Worm (Caenorhabditis elegans): Measurements from ENCODE around the gene B0554.1.

The B0554.1 gene

DNA sequence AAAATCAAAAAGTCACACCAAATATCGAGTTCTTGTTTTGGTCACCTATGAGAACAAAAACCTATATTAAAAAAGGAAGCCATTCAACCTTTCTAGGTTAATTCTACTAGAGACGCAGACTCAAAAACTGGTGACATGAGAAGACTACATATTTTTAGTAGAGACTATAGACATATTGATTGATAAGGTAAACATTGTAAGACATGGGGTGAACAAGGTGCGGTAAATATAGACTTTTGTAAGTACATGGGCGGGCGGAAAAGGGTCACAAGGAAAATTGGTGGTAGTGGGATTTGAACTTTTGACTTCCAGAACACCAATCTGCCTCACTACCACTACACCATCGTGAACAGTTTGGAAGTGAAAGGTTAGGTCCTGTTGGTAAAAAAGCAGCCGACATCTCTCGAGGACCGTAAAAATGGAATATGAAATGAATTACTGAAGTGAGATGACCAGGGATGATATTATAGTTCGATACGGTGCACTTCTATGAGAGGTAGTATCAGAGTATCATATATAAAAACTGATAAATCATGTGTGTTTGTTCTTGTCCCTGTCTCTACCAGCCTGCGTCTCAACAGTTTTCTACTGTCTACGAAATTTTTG is 46.2 kb downstream of the B0554.1 start, which contains the start of gene nhr-212:
nhr-212 (plus strand) TSS at position 573 of the 606 bp plus-strand sequence.
- TF ChIP-seq ztf-29 (GFP tag; IDR thresholded peaks at IDR 0.05) (no peak), ref-1 (GFP tag; conservative IDR thresholded peaks at IDR 0.05) (no peak), T22C8.4 (GFP tag; IDR thresholded peaks at IDR 0.05) (no peak), cog-1 (tag; optimal IDR thresholded peaks at IDR 0.05) (no peak), ztf-23 (GFP tag; IDR thresholded peaks at IDR 0.05) (no peak), klf-2 (GFP tag; conservative IDR thresholded peaks at IDR 0.05) (no peak), tab-1 (GFP tag; IDR thresholded peaks at IDR 0.05) (no peak), flt-1 (GFP tag; IDR thresholded peaks at IDR 0.05) (no peak), med-1 (GFP tag; optimal IDR thresholded peaks at IDR 0.05; ENCODE audit: insufficient read depth) (no peak)

DNA sequence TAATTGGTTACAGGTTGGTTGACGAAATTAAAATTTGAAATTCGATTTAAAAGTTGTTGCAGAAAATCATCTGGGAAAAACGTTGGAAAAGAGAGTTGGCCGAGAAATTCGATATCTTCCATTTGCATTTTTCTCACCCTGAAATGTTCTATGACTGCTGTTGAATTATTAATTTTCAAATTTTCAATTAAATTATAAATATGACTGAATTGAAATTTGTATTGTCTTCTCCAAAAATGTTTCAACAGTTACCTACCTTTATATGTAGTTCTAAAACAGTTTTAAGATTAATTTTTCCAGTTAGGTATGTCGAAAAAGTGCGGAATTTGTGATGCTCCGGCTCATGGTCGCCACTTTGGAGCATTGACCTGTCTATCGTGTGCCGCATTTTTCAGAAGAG is 48.5 kb downstream of the B0554.1 start, which contains the start of gene nhr-211:
nhr-211 (plus strand) TSS at position 301 of the 400 bp plus-strand sequence.
- TF ChIP-seq cog-1 (tag; optimal IDR thresholded peaks at IDR 0.05): no peak

DNA sequence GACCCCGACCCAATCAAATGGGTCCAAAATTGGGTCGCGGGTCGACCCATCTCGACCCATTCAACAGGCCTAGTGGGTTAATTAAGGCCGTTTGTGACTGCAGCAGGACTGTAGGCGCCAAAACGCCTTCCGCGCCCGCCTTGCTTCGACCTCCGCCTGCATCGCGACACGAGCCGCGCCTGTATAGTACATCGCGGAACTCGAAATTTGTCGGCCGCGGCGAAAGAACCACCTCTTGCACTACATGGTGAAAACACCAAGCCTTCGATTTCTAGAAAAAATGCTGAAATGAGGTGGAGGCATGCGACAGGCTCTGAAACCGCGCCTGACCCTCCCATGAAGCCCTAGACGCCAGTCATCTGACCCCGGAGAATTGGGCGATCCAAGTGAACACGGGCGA is 49.8 kb downstream of the B0554.1 start:
- TF ChIP-seq flt-1 (GFP tag; IDR thresholded peaks at IDR 0.05): no peak
- no peak for TF ChIP-seq med-1 (GFP tag; optimal IDR thresholded peaks at IDR 0.05; ENCODE audit: insufficient read depth)
- TF ChIP-seq ztf-23 (GFP tag; IDR thresholded peaks at IDR 0.05): no peak
- no peak for TF ChIP-seq ref-1 (GFP tag; conservative IDR thresholded peaks at IDR 0.05)
- no peak for TF ChIP-seq T22C8.4 (GFP tag; IDR thresholded peaks at IDR 0.05)
- TF ChIP-seq cog-1 (tag; optimal IDR thresholded peaks at IDR 0.05): no peak
- TF ChIP-seq tab-1 (GFP tag; IDR thresholded peaks at IDR 0.05): no peak
- TF ChIP-seq ztf-29 (GFP tag; IDR thresholded peaks at IDR 0.05): no peak
- no peak for TF ChIP-seq klf-2 (GFP tag; conservative IDR thresholded peaks at IDR 0.05)
